Worm (Caenorhabditis elegans) whole organism, L4 larva: ENCODE measurements around the gene ZK795.2.

Experiments used
- D1046.2 ChIP-seq: fragments of 200-800 bp; sonication (Bioruptor generic); IDR thresholded peaks from 2 replicates; pipeline ENCODE4 v1.3.6; 2022; ENCODE audit warnings: missing genetic modification characterization, missing compliant biosample characterization
- F26F4.8 ChIP-seq: fragments of 200-800 bp; sonication (Bioruptor generic); conservative IDR thresholded peaks from 2 replicates; pipeline ENCODE4 v1.3.6; 2022; ENCODE audit warnings: missing genetic modification characterization, missing compliant biosample characterization
- F44E2.7 ChIP-seq: fragments of 200-800 bp; sonication (Bioruptor generic); IDR thresholded peaks from 2 replicates; pipeline ENCODE4 v2.1.2; 2022; ENCODE audit warnings: missing genetic modification characterization, missing compliant biosample characterization
- F49E8.2 ChIP-seq: sonication (generic microtip); optimal IDR thresholded peaks from 2 replicates; lab custom pipeline; 2016; ENCODE audit warnings: missing compliant biosample characterization, mild to moderate bottlenecking, missing genetic modification characterization, borderline replicate concordance
- T26A8.4 ChIP-seq: fragments of 200-800 bp; sonication (Bioruptor generic); IDR thresholded peaks from 2 replicates; pipeline ENCODE4 v1.3.6; 2022; ENCODE audit warnings: missing genetic modification characterization, missing compliant biosample characterization
- Y75B8A.6 ChIP-seq: fragments of 200-800 bp; sonication (Bioruptor generic); IDR thresholded peaks from 2 replicates; pipeline ENCODE4 v1.3.6; 2022; ENCODE audit warnings: missing genetic modification reagents, missing genetic modification characterization, missing compliant biosample characterization
- ZK546.5 ChIP-seq, 2 experiments: sonication (generic microtip); optimal IDR thresholded peaks; 2 replicates each; lab custom pipeline; 2017; ENCODE audit warnings: missing biosample characterization in 2 of 2, missing genetic modification characterization in 2 of 2
- aha-1 ChIP-seq: fragments of 150-350 bp; peaks from one replicate; lab custom pipeline; 2014; ENCODE audit warnings: missing biosample characterization, missing genetic modification characterization
- aly-2 ChIP-seq: sonication (generic microtip); optimal IDR thresholded peaks from 2 replicates; lab custom pipeline; 2018; ENCODE audit warnings: missing biosample characterization, missing genetic modification characterization
- ceh-32 ChIP-seq: sonication (generic microtip); optimal IDR thresholded peaks from 2 replicates; lab custom pipeline; 2016; ENCODE audit warnings: mild to moderate bottlenecking, missing genetic modification characterization, missing compliant biosample characterization; ENCODE audit not compliant: poor library complexity
- ceh-82 ChIP-seq: sonication (generic microtip); optimal IDR thresholded peaks from 2 replicates; lab custom pipeline; 2017; ENCODE audit warnings: missing biosample characterization, missing genetic modification characterization
- ces-1 ChIP-seq: fragments of 150-350 bp; sonication (generic microtip); optimal IDR thresholded peaks from 4 replicates; lab custom pipeline; 2014; ENCODE audit warnings: missing biosample characterization, missing genetic modification reagents, missing genetic modification characterization
- daf-16 ChIP-seq, 3 experiments: sonication (generic microtip); optimal IDR thresholded peaks; 2 replicates each; lab custom pipeline; 2016 to 2017; ENCODE audit warnings: missing genetic modification characterization in 3 of 3, missing genetic modification reagents in 3 of 3, mild to moderate bottlenecking in 2 of 3, missing compliant biosample characterization in 2 of 3, missing biosample characterization in 1 of 3, moderate library complexity in 1 of 3
- daf-19 ChIP-seq: fragments of 200-800 bp; sonication (Bioruptor generic); conservative IDR thresholded peaks from 2 replicates; pipeline ENCODE4 v1.3.6; 2022; ENCODE audit warnings: missing genetic modification characterization, missing compliant biosample characterization
- dmd-9 ChIP-seq: fragments of 200-800 bp; sonication (Bioruptor generic); IDR thresholded peaks from 2 replicates; pipeline ENCODE4 v1.3.6; 2022; ENCODE audit warnings: missing genetic modification reagents, missing genetic modification characterization, missing compliant biosample characterization
- dpl-1 ChIP-seq: fragments of 150-350 bp; optimal IDR thresholded peaks from 2 replicates; lab custom pipeline; 2014; ENCODE audit warnings: missing biosample characterization, missing genetic modification reagents, missing genetic modification characterization
- egl-43 ChIP-seq: fragments of 200-800 bp; sonication (Bioruptor generic); IDR thresholded peaks from 2 replicates; pipeline ENCODE4 v1.3.6; 2022; ENCODE audit warnings: missing genetic modification reagents, missing genetic modification characterization, missing compliant biosample characterization
- hif-1 ChIP-seq, 2 experiments: sonication (generic microtip); optimal IDR thresholded peaks; 2 replicates each; lab custom pipeline; 2016 to 2017; ENCODE audit warnings: missing compliant biosample characterization in 2 of 2, missing genetic modification characterization in 2 of 2, missing genetic modification reagents in 2 of 2, missing genotype in 2 of 2, mild to moderate bottlenecking in 1 of 2
- madf-5 ChIP-seq, 2 experiments: fragments of 200-800 bp; sonication (Bioruptor generic); IDR thresholded peaks; 2 replicates each; pipeline ENCODE4 v1.3.6; 2022; ENCODE audit warnings: missing compliant biosample characterization in 2 of 2, missing genetic modification characterization in 2 of 2
- mes-2 ChIP-seq: sonication (generic microtip); optimal IDR thresholded peaks from 2 replicates; lab custom pipeline; 2016; ENCODE audit warnings: missing genotype, mild to moderate bottlenecking, missing genetic modification characterization, missing compliant biosample characterization; ENCODE audit not compliant: poor library complexity, severe bottlenecking
- mxl-2 ChIP-seq: fragments of 200-800 bp; sonication (Bioruptor generic); conservative IDR thresholded peaks from 2 replicates; pipeline ENCODE4 v1.3.6; 2022; ENCODE audit warnings: missing genetic modification reagents, missing genetic modification characterization, missing compliant biosample characterization
- mxl-3 ChIP-seq: fragments of 200-800 bp; sonication (Bioruptor generic); optimal IDR thresholded peaks from 2 replicates; lab custom pipeline; 2018; ENCODE audit warnings: mild to moderate bottlenecking, missing genetic modification characterization, missing compliant biosample characterization
- nhr-102 ChIP-seq: sonication (generic microtip); optimal IDR thresholded peaks from 2 replicates; lab custom pipeline; 2016; ENCODE audit warnings: mild to moderate bottlenecking, missing genetic modification characterization, moderate library complexity, missing compliant biosample characterization
- nhr-237 ChIP-seq: sonication (generic microtip); optimal IDR thresholded peaks from 2 replicates; lab custom pipeline; 2017; ENCODE audit warnings: missing biosample characterization, missing genetic modification characterization
- nhr-42 ChIP-seq: fragments of 200-800 bp; sonication (Bioruptor generic); IDR thresholded peaks from 2 replicates; pipeline ENCODE4 v1.3.6; 2022; ENCODE audit warnings: missing genetic modification characterization, missing compliant biosample characterization
- nhr-6 ChIP-seq: fragments of 150-350 bp; optimal IDR thresholded peaks from 2 replicates; lab custom pipeline; 2014; ENCODE audit warnings: missing biosample characterization, missing genetic modification characterization
- php-3 ChIP-seq: fragments of 200-800 bp; sonication (Bioruptor generic); IDR thresholded peaks from 2 replicates; pipeline ENCODE4 v1.3.6; 2022; ENCODE audit warnings: missing genetic modification reagents, missing genetic modification characterization, missing compliant biosample characterization
- rbr-2 ChIP-seq: sonication (generic microtip); optimal IDR thresholded peaks from 2 replicates; lab custom pipeline; 2016; ENCODE audit warnings: missing genotype, missing genetic modification characterization, missing compliant biosample characterization
- skn-1 ChIP-seq: fragments of 150-350 bp; optimal IDR thresholded peaks from 2 replicates; lab custom pipeline; 2014; ENCODE audit warnings: missing biosample characterization, missing genetic modification characterization
- spr-3 ChIP-seq: fragments of 200-800 bp; sonication (Bioruptor generic); optimal IDR thresholded peaks from 2 replicates; lab custom pipeline; 2018; ENCODE audit warnings: mild to moderate bottlenecking, missing genetic modification characterization, missing compliant biosample characterization
- tag-97 ChIP-seq: fragments of 200-800 bp; sonication (Bioruptor generic); IDR thresholded peaks from 2 replicates; pipeline ENCODE4 v1.3.6; 2022; ENCODE audit warnings: missing genetic modification characterization, missing compliant biosample characterization
- unc-130 ChIP-seq: sonication (generic microtip); optimal IDR thresholded peaks from 2 replicates; lab custom pipeline; 2016; ENCODE audit warnings: missing genetic modification reagents, missing genetic modification characterization, missing compliant biosample characterization
- unc-62 ChIP-seq, 3 experiments: fragments of 150-350 bp in 1 of 3; sonication (generic microtip); optimal IDR thresholded peaks in 2 of 3; peaks in 1 of 3; 1 replicate in 1 of 3; 2 replicates in 2 of 3; lab custom pipeline; 2014 to 2017; ENCODE audit warnings: missing biosample characterization in 3 of 3, missing genetic modification characterization in 3 of 3, missing genetic modification reagents in 3 of 3, missing genotype in 1 of 3
- vab-7 ChIP-seq: fragments of 200-800 bp; sonication (Bioruptor generic); IDR thresholded peaks from 2 replicates; pipeline ENCODE4 v1.3.6; 2022; ENCODE audit warnings: missing genetic modification reagents, missing genetic modification characterization, missing compliant biosample characterization
- zfp-2 ChIP-seq: sonication (generic microtip); optimal IDR thresholded peaks from 2 replicates; lab custom pipeline; 2016; ENCODE audit warnings: mild to moderate bottlenecking, missing genetic modification characterization, missing compliant biosample characterization
- ztf-11 ChIP-seq: fragments of 150-350 bp; optimal IDR thresholded peaks from 2 replicates; lab custom pipeline; 2014; ENCODE audit warnings: missing biosample characterization, missing genetic modification characterization

ZK795.2 gene

DNA sequence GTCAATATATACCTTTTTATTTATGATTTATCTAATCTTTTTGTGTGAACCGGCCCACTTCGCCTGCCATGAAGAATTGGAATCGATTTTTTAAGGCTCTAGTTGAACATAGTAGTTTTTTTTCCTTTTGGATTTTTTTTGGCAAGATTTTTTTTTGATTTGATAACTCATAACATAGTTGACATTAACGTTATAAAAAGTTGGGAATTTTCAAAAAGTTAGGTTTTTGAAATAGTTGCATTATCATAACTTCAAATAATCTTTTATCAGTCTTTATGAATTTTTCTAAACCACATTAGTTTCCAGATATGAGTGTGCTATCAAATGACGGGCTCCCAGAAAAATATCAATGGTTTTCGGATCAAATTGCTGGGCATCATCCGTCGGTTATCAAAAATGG is 11.0 kb downstream of the ZK795.2 start, which contains the start of gene ipmk-1:
ipmk-1 (plus strand) TSS at position 301 of the 400 bp plus-strand sequence.
- no peak for TF ChIP-seq unc-130 (GFP tag; lab: Kevin White, UChicago)
- no peak for TF ChIP-seq Y75B8A.6 (GFP tag; lab: Robert Waterston, UW)

DNA sequence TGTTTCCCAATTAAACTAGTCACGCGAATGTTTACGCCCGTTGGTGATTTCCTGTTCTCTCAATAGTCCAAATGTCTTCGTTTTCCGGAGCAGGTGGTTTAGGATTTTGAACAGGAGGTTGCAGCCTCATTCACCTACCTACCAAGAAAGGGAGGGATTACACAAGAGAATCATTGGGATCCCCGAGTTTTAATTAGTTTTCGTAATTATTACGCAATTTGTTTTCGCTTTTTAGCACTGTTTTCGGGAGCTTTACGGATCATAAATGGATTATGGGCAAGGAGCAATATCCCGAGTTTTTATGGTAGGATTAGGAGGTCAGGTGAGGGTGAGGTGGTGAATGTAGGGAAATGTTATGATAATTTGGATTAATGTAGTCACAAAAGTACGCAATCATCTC is 12.9 kb downstream of the ZK795.2 start:
- TF ChIP-seq egl-43 (GFP tag; lab: Robert Waterston, UW) (no peak), nhr-42 (GFP tag; lab: Robert Waterston, UW) (no peak), ZK546.5 (tag; optimal IDR thresholded peaks at IDR 0.05; lab: Kevin White, UChicago) (no peak), D1046.2 (no peak), dpl-1 (GFP tag; lab: Kevin White, UChicago) (no peak), T26A8.4 (GFP tag; lab: Robert Waterston, UW) (no peak), php-3 (no peak), rbr-2 (tag; lab: Kevin White, UChicago) (no peak)

DNA sequence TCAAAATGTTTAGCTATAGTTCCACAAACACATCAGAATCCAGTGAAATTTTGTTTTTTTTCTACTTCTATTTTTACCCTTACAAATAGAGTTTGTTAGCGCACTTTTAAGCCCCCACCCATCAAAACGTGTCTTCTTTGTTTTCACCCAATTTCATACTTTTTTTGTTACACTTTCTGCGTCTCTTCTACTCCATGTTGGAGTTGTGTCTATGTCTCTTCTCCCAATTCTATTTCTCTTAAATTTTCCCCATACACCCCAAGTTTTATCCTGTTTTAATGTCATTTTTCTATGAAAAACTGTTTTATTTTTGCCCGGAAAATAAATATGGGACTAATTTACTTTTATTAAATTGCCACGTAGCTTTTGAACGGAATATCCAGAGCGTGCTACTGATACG is 13.4 kb downstream of the ZK795.2 start:
- peak; percentile 27 for TF ChIP-seq mes-2 (tag; lab: Kevin White, UChicago)
- no peak for TF ChIP-seq nhr-42 (GFP tag; lab: Robert Waterston, UW)
- no peak for TF ChIP-seq nhr-6 (tag; lab: Kevin White, UChicago)

DNA sequence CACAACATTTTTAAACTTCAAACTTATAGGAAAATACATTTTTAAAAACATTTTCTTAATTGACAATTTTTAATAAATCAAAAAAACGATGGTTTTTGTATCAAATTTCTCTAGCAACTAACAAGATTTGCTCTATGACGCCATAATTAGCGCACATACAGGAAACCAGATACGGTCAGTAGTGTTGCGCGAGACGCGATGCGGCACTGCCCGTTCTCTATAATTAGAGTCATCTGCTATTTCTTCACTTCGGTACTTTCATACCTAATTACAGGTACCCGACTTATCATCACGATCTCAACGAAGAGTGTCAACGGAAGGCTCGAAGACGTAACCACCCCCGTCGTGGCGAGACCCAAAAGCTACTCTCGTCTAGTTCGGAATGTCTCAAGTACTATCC is 14.2 kb downstream of the ZK795.2 start:
- TF ChIP-seq daf-19 (GFP tag; lab: Robert Waterston, UW) (no peak), unc-62 (GFP tag; optimal IDR thresholded peaks at IDR 0.05 in 1 of 2; lab: Kevin White, UChicago) (peak in 1 of 2 experiments; percentile 64), unc-62 (tag; optimal IDR thresholded peaks at IDR 0.05; lab: Kevin White, UChicago) (no peak)
- TF ChIP-seq, all 104 proteins: peak for 1

DNA sequence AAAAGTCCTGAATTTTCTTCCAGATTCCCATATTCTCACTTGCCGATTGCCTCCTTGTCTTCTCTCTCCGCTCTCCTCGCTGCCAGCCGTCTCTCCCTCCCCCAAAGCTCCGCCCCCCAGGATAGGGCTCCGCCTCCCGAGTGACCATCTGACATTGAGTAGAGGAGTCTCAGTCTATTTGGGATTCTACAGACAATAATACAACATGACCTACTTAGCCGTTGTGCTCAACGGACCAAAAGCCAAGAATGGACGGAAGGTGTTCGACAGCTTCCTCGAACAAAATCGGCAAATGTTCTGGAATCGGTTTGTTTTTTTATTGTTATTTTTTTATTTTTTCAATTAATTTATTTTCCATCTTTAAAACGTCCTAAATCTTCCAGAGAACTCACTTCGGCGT is 16.8 kb downstream of the ZK795.2 start, which contains the start of gene ham-1:
ham-1 (plus strand) TSS at position 173 of the 400 bp plus-strand sequence.
- peak in 1 of 2 experiments; percentile 90 for TF ChIP-seq unc-62 (GFP tag; optimal IDR thresholded peaks at IDR 0.05 in 1 of 2; lab: Kevin White, UChicago)
- TF ChIP-seq unc-62 (tag; optimal IDR thresholded peaks at IDR 0.05; lab: Kevin White, UChicago): no peak
- TF ChIP-seq F26F4.8 (GFP tag; lab: Robert Waterston, UW): no peak

DNA sequence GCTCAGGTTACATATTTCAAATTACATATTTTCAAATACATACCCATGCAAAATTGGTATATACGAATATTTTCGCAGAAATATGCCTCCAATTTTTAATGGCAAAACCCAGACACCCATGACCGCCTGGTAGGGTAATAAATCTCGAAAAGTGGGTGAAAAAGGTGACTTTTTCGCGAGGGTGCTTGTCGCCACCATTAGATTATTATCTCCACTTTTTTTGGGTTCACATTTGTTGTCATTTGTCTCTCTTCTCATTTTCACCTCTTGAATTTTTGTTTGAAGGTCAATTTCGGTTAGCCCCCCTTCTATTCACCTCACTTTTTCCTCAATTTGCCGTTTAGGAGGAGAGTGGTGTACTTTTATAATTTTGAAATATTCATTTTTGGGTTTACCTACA is 18.5 kb downstream of the ZK795.2 start:
- TF ChIP-seq tag-97 (GFP tag; lab: Robert Waterston, UW): no peak
- TF ChIP-seq D1046.2: no peak
- TF ChIP-seq spr-3 (GFP tag; lab: Kevin White, UChicago): no peak
- no peak for TF ChIP-seq madf-5 (GFP tag; IDR thresholded peaks at IDR 0.05; lab: Robert Waterston, UW)
- no peak for TF ChIP-seq ztf-11
- no peak for TF ChIP-seq vab-7 (GFP tag; lab: Robert Waterston, UW)
- TF ChIP-seq dmd-9: no peak
- TF ChIP-seq zfp-2 (tag; lab: Kevin White, UChicago): no peak
- no peak for TF ChIP-seq nhr-102
- TF ChIP-seq skn-1 (tag; lab: Kevin White, UChicago): no peak
- TF ChIP-seq nhr-237 (tag; lab: Kevin White, UChicago): no peak
- TF ChIP-seq, all 104 proteins: peak for 0

DNA sequence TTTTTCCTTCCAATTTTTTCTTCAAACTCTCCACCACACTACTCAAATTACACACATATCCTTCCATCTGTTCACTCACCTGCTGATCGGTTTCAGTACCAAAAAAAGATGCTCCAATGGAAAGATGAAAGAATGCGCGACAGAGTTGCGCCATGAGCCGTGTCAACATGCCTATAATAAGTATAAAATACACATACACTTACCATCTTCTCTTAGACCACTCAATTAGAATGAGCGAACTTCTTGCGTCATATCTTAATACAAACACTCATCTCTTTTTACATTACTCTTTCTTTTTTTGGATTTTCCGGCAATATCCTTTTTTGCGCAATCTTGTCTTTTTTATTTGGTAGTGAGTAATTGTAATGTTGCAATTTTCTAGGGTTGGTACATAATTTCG is 21.1 kb downstream of the ZK795.2 start:
- TF ChIP-seq F49E8.2 (tag; lab: Kevin White, UChicago) (no peak), zfp-2 (tag; lab: Kevin White, UChicago) (no peak), ceh-32 (tag; lab: Kevin White, UChicago) (no peak), tag-97 (GFP tag; lab: Robert Waterston, UW) (no peak), ceh-82 (no peak), aha-1 (peak; percentile 67), vab-7 (GFP tag; lab: Robert Waterston, UW) (no peak), mxl-3 (no peak), aly-2 (tag; lab: Kevin White, UChicago) (no peak), hif-1 (tag; optimal IDR thresholded peaks at IDR 0.05; lab: Kevin White, UChicago) (no peak), F44E2.7 (GFP tag; lab: Robert Waterston, UW) (no peak), unc-62 (GFP tag; optimal IDR thresholded peaks at IDR 0.05 in 1 of 2; lab: Kevin White, UChicago) (peak in 1 of 2 experiments; percentile 57), unc-62 (tag; optimal IDR thresholded peaks at IDR 0.05; lab: Kevin White, UChicago) (no peak), mxl-2 (no peak), daf-16 (GFP tag; optimal IDR thresholded peaks at IDR 0.05; lab: Kevin White, UChicago) (no peak), daf-16 (tag; optimal IDR thresholded peaks at IDR 0.05; lab: Kevin White, UChicago) (no peak), ces-1 (GFP tag; lab: Kevin White, UChicago) (no peak)
- TF ChIP-seq, all 104 proteins: peak for 2
